Worm (Caenorhabditis elegans) whole organism, young adult: Measurements from ENCODE around the gene memo-1.

ENCODE experiments used
- C06A6.2 ChIP-seq: fragments of 200-800 bp; sonication (Bioruptor generic); conservative IDR thresholded peaks from 2 replicates; pipeline ENCODE4 v1.3.6; 2022; ENCODE audit warnings: missing genetic modification characterization, missing compliant biosample characterization
- D2030.7 ChIP-seq: fragments of 200-800 bp; sonication (Bioruptor generic); IDR thresholded peaks from 2 replicates; pipeline ENCODE4 v1.3.6; 2022; ENCODE audit warnings: missing genetic modification reagents, missing genetic modification characterization, missing compliant biosample characterization
- ama-1 ChIP-seq, 3 experiments: fragments of 150-350 bp in 1 of 3; sonication (generic microtip) in 2 of 3; optimal IDR thresholded peaks; 2 replicates each; lab custom pipeline; 2014 to 2018; ENCODE audit warnings: missing biosample characterization in 2 of 3, missing genetic modification characterization in 2 of 3, missing genetic modification reagents in 2 of 3
- aptf-2 ChIP-seq: fragments of 200-800 bp; sonication (Bioruptor generic); conservative IDR thresholded peaks from 2 replicates; pipeline ENCODE4 v1.3.6; 2022; ENCODE audit warnings: missing genetic modification reagents, missing genetic modification characterization, missing compliant biosample characterization
- hlh-26 ChIP-seq: fragments of 200-800 bp; sonication (Bioruptor generic); conservative IDR thresholded peaks from 2 replicates; pipeline ENCODE4 v1.3.6; 2022; ENCODE audit warnings: missing genetic modification reagents, missing genetic modification characterization, missing compliant biosample characterization
- let-607 ChIP-seq, 2 experiments: fragments of 200-800 bp in 1 of 2; sonication (Bioruptor generic) in 1 of 2; sonication (generic microtip) in 1 of 2; optimal IDR thresholded peaks; 2 replicates each; lab custom pipeline; 2016 to 2018; ENCODE audit warnings: mild to moderate bottlenecking in 2 of 2, missing compliant biosample characterization in 2 of 2, missing genetic modification characterization in 2 of 2, moderate library complexity in 2 of 2, missing genotype in 1 of 2
- madf-6 ChIP-seq: fragments of 200-800 bp; sonication (Bioruptor generic); IDR thresholded peaks from 2 replicates; pipeline ENCODE4 v1.3.6; 2022; ENCODE audit warnings: missing genetic modification reagents, missing genetic modification characterization, missing compliant biosample characterization
- mxl-1 ChIP-seq: sonication (generic microtip); optimal IDR thresholded peaks from 2 replicates; lab custom pipeline; 2016; ENCODE audit warnings: missing genetic modification characterization, missing compliant biosample characterization
- snpc-1.1 ChIP-seq: sonication (generic microtip); optimal IDR thresholded peaks from 2 replicates; lab custom pipeline; 2017; ENCODE audit warnings: missing genetic modification characterization, mild to moderate bottlenecking, missing compliant biosample characterization, antibody characterized with exemption, moderate library complexity, missing genotype, missing genetic modification reagents; ENCODE audit not compliant: insufficient read depth

- TF ChIP-seq D2030.7 (GFP tag; lab: Robert Waterston, UW) (no peak), hlh-26 (no peak), mxl-1 (tag; lab: Kevin White, UChicago) (no peak), C06A6.2 (no peak), madf-6 (no peak), ama-1 (optimal IDR thresholded peaks at IDR 0.05; lab: Kevin White, UChicago) (no peak), ama-1 (GFP tag; optimal IDR thresholded peaks at IDR 0.05; lab: Kevin White, UChicago) (no peak), snpc-1.1 (no peak), aptf-2 (GFP tag; lab: Robert Waterston, UW) (no peak), let-607 (tag; optimal IDR thresholded peaks at IDR 0.05; lab: Kevin White, UChicago) (no peak)
Measured at ce11 chrV:7855382-7855994, 8.5 kb upstream of the memo-1 start, which contains the start of gene C37C3.2.
